Fruit fly (Drosophila melanogaster) whole organism, embryonic: ENCODE data around the gene CG33784.
A peak's percentile ranks its signal among the peaks of the same experiment; 100 is the strongest.

Experiments
- Atf6 ChIP-seq: fragments of 200-800 bp; sonication (Bioruptor generic); IDR thresholded peaks from 2 replicates; pipeline ENCODE4 v1.3.6; 2022; ENCODE audit warnings: missing biosample characterization, missing genetic modification characterization
- Bdp1 ChIP-seq: fragments of 200-800 bp; sonication (Bioruptor generic); optimal IDR thresholded peaks from 3 replicates; lab custom pipeline; 2016; ENCODE audit warnings: missing biosample characterization, missing genetic modification characterization
- CG11504 ChIP-seq: fragments of 200-800 bp; sonication (Bioruptor generic); optimal IDR thresholded peaks from 3 replicates; lab custom pipeline; 2019; ENCODE audit warnings: missing biosample characterization, mild to moderate bottlenecking, missing genetic modification characterization, moderate library complexity
- CG12155 ChIP-seq: fragments of 200-800 bp; sonication (Bioruptor generic); optimal IDR thresholded peaks from 3 replicates; lab custom pipeline; 2016; ENCODE audit warnings: missing biosample characterization, missing genetic modification characterization
- CG12299 ChIP-seq: fragments of 200-800 bp; sonication (Bioruptor generic); optimal IDR thresholded peaks from 2 replicates; lab custom pipeline; 2018; ENCODE audit warnings: missing biosample characterization, mild to moderate bottlenecking, missing genetic modification characterization
- CG12659 ChIP-seq: fragments of 200-800 bp; sonication (Bioruptor generic); optimal IDR thresholded peaks from 3 replicates; lab custom pipeline; 2017; ENCODE audit warnings: mild to moderate bottlenecking, missing biosample characterization, missing genetic modification reagents, missing genetic modification characterization
- CG13287 ChIP-seq: fragments of 200-800 bp; sonication (Bioruptor generic); IDR thresholded peaks from 2 replicates; pipeline ENCODE4 v1.3.6; 2022; ENCODE audit warnings: missing biosample characterization, missing genetic modification characterization; ENCODE audit not compliant: partially characterized antibody
- CG14965 ChIP-seq: fragments of 200-800 bp; sonication (Bioruptor generic); optimal IDR thresholded peaks from 2 replicates; lab custom pipeline; 2016; ENCODE audit warnings: missing biosample characterization, missing genetic modification characterization, borderline replicate concordance
- CG17568 ChIP-seq: fragments of 200-800 bp; sonication (Bioruptor generic); optimal IDR thresholded peaks from 2 replicates; lab custom pipeline; 2018; ENCODE audit warnings: missing biosample characterization, mild to moderate bottlenecking, missing genetic modification characterization, moderate library complexity
- CG1792 ChIP-seq: fragments of 200-800 bp; sonication (Bioruptor generic); optimal IDR thresholded peaks from 2 replicates; lab custom pipeline; 2016; ENCODE audit warnings: missing biosample characterization, missing genetic modification characterization
- CG18011 ChIP-seq: fragments of 200-800 bp; sonication (Bioruptor generic); optimal IDR thresholded peaks from 2 replicates; lab custom pipeline; 2017; ENCODE audit warnings: missing biosample characterization, missing genetic modification characterization, mild to moderate bottlenecking, moderate library complexity, missing genotype
- CG1832 ChIP-seq: fragments of 200-800 bp; sonication (Bioruptor generic); optimal IDR thresholded peaks from 2 replicates; lab custom pipeline; 2017; ENCODE audit warnings: missing biosample characterization, mild to moderate bottlenecking, missing genetic modification characterization, inconsistent platforms
- CG30431 ChIP-seq: fragments of 200-800 bp; sonication (Bioruptor generic); optimal IDR thresholded peaks from 2 replicates; lab custom pipeline; 2017; ENCODE audit warnings: missing biosample characterization, missing genetic modification characterization
- CG3163 ChIP-seq: fragments of 200-800 bp; sonication (Bioruptor generic); optimal IDR thresholded peaks from 3 replicates; lab custom pipeline; 2016; ENCODE audit warnings: missing biosample characterization, missing genetic modification characterization
- CG3995 ChIP-seq: fragments of 200-800 bp; sonication (Bioruptor generic); optimal IDR thresholded peaks from 3 replicates; lab custom pipeline; 2016; ENCODE audit warnings: missing biosample characterization, missing genetic modification characterization
- CG42726 ChIP-seq: fragments of 200-800 bp; sonication (Bioruptor generic); IDR thresholded peaks from 2 replicates; pipeline ENCODE4 v1.3.6; 2022; ENCODE audit warnings: missing biosample characterization, missing genetic modification characterization; ENCODE audit not compliant: partially characterized antibody
- CG4328 ChIP-seq: fragments of 200-800 bp; sonication (Bioruptor generic); optimal IDR thresholded peaks from 3 replicates; lab custom pipeline; 2017; ENCODE audit warnings: missing biosample characterization, missing genetic modification reagents, missing genetic modification characterization
- CG5180 ChIP-seq: fragments of 200-800 bp; sonication (Bioruptor generic); optimal IDR thresholded peaks from 3 replicates; lab custom pipeline; 2017; ENCODE audit warnings: missing biosample characterization, missing genetic modification characterization, mild to moderate bottlenecking, moderate library complexity, missing genetic modification reagents
- CG6765 ChIP-seq: fragments of 200-800 bp; sonication (Bioruptor generic); optimal IDR thresholded peaks from 3 replicates; lab custom pipeline; 2017; ENCODE audit warnings: missing biosample characterization, mild to moderate bottlenecking, missing genetic modification characterization
- CG7745 ChIP-seq: fragments of 200-800 bp; sonication (Bioruptor generic); optimal IDR thresholded peaks from 2 replicates; lab custom pipeline; 2018; ENCODE audit warnings: missing biosample characterization, mild to moderate bottlenecking, missing genetic modification characterization, moderate library complexity
- CG7963 ChIP-seq: fragments of 200-800 bp; sonication (Bioruptor generic); IDR thresholded peaks from 3 replicates; pipeline ENCODE4 v1.3.6; 2022; ENCODE audit warnings: missing biosample characterization, missing genetic modification characterization; ENCODE audit not compliant: partially characterized antibody
- CTCF ChIP-seq: fragments of 200-800 bp; sonication (Bioruptor generic); optimal IDR thresholded peaks from 2 replicates; lab custom pipeline; 2017; ENCODE audit warnings: missing biosample characterization, mild to moderate bottlenecking, missing genetic modification characterization, moderate library complexity
- CoRest ChIP-seq: fragments of 200-800 bp; sonication (Bioruptor generic); optimal IDR thresholded peaks from 3 replicates; lab custom pipeline; 2018; ENCODE audit warnings: missing biosample characterization, mild to moderate bottlenecking, missing genetic modification characterization, moderate library complexity
- ERR ChIP-seq: fragments of 200-800 bp; sonication (Bioruptor generic); optimal IDR thresholded peaks from 2 replicates; lab custom pipeline; 2016; ENCODE audit warnings: missing biosample characterization, missing genetic modification characterization
- Ets65A ChIP-seq: fragments of 200-800 bp; sonication (Bioruptor generic); peaks from one replicate; lab custom pipeline; 2016; ENCODE audit warnings: missing biosample characterization, missing genetic modification characterization
- MBD-R2 ChIP-seq: fragments of 200-800 bp; sonication (Bioruptor generic); IDR thresholded peaks from 2 replicates; pipeline ENCODE4 v1.3.6; 2022; ENCODE audit warnings: missing biosample characterization, missing genetic modification characterization
- MESR4 ChIP-seq: fragments of 200-800 bp; sonication (Bioruptor generic); optimal IDR thresholded peaks from 2 replicates; lab custom pipeline; 2018; ENCODE audit warnings: missing biosample characterization, mild to moderate bottlenecking, missing genetic modification characterization, moderate library complexity
- NK7.1 ChIP-seq: fragments of 200-800 bp; sonication (Bioruptor generic); optimal IDR thresholded peaks from 3 replicates; lab custom pipeline; 2016; ENCODE audit warnings: missing biosample characterization, missing genetic modification characterization
- Nf-YC ChIP-seq: fragments of 200-800 bp; optimal IDR thresholded peaks from 3 replicates; lab custom pipeline; 2019; ENCODE audit warnings: missing biosample characterization, mild to moderate bottlenecking, missing genetic modification characterization, moderate library complexity
- Side ChIP-seq: fragments of 200-800 bp; sonication (Bioruptor generic); optimal IDR thresholded peaks from 2 replicates; lab custom pipeline; 2016; ENCODE audit warnings: missing biosample characterization, missing genetic modification characterization
- Sox102F ChIP-seq: fragments of 200-800 bp; sonication (Bioruptor generic); optimal IDR thresholded peaks from 2 replicates; lab custom pipeline; 2018; ENCODE audit warnings: missing biosample characterization, mild to moderate bottlenecking, missing genetic modification characterization, moderate library complexity
- bsh ChIP-seq, 2 experiments: fragments of 200-800 bp; sonication (Bioruptor generic); optimal IDR thresholded peaks; 2 replicates each; lab custom pipeline; 2017 to 2018; ENCODE audit warnings: mild to moderate bottlenecking in 2 of 2, missing biosample characterization in 2 of 2, missing genetic modification characterization in 2 of 2, moderate library complexity in 1 of 2
- corto ChIP-seq: fragments of 200-800 bp; sonication (Bioruptor generic); optimal IDR thresholded peaks from 2 replicates; lab custom pipeline; 2016; ENCODE audit warnings: missing biosample characterization, mild to moderate bottlenecking, missing genetic modification characterization, moderate library complexity
- eve ChIP-seq, 2 experiments: fragments of >200 bp; optimal IDR thresholded peaks; 2 replicates each; lab custom pipeline; 2017; ENCODE audit warnings: missing biosample characterization in 2 of 2, missing genetic modification characterization in 2 of 2
- fd3F ChIP-seq: fragments of 200-800 bp; sonication (Bioruptor generic); optimal IDR thresholded peaks from 2 replicates; lab custom pipeline; 2018; ENCODE audit warnings: missing biosample characterization, mild to moderate bottlenecking, missing genetic modification characterization, moderate library complexity
- fru ChIP-seq: fragments of >200 bp; optimal IDR thresholded peaks from 2 replicates; lab custom pipeline; 2017
- gcm ChIP-seq: fragments of 200-800 bp; sonication (Bioruptor generic); optimal IDR thresholded peaks from 2 replicates; lab custom pipeline; 2019; ENCODE audit warnings: missing biosample characterization, mild to moderate bottlenecking, missing genetic modification characterization, moderate library complexity
- grn ChIP-seq: fragments of 200-800 bp; sonication (Bioruptor generic); optimal IDR thresholded peaks from 3 replicates; lab custom pipeline; 2017; ENCODE audit warnings: missing biosample characterization, missing genetic modification characterization
- hb ChIP-seq: fragments of 200-800 bp; sonication (Bioruptor generic); IDR thresholded peaks from 3 replicates; pipeline ENCODE4 v1.3.6; 2022; ENCODE audit warnings: missing biosample characterization, missing genetic modification characterization; ENCODE audit not compliant: partially characterized antibody
- hkb ChIP-seq, 2 experiments: fragments of 200-800 bp in 1 of 2; fragments of >200 bp in 1 of 2; sonication (Bioruptor generic) in 1 of 2; IDR thresholded peaks in 1 of 2; optimal IDR thresholded peaks in 1 of 2; 2 replicates each; pipeline versions ENCODE4 v1.3.6 to Lab custom; 2017 to 2022; ENCODE audit warnings: missing biosample characterization in 1 of 2, missing genetic modification characterization in 1 of 2
- kni ChIP-seq: fragments of 200-800 bp; sonication (Bioruptor generic); optimal IDR thresholded peaks from 3 replicates; lab custom pipeline; 2017; ENCODE audit warnings: mild to moderate bottlenecking, missing biosample characterization, missing genetic modification reagents, missing genetic modification characterization
- lbe ChIP-seq: fragments of 200-800 bp; sonication (Bioruptor generic); optimal IDR thresholded peaks from 2 replicates; lab custom pipeline; 2016; ENCODE audit warnings: missing biosample characterization, mild to moderate bottlenecking, missing genetic modification characterization
- prd ChIP-seq, 3 experiments: fragments of >200 bp in 2 of 3; fragments of 200-800 bp in 1 of 3; sonication (Bioruptor generic) in 1 of 3; optimal IDR thresholded peaks in 2 of 3; IDR thresholded peaks in 1 of 3; 2 replicates in 2 of 3; 3 replicates in 1 of 3; pipeline versions ENCODE4 v1.3.6 to Lab custom; 2017 to 2022; ENCODE audit warnings: missing biosample characterization in 1 of 3, missing genetic modification characterization in 1 of 3
- sug ChIP-seq: fragments of 200-800 bp; optimal IDR thresholded peaks from 2 replicates; lab custom pipeline; 2019; ENCODE audit warnings: missing biosample characterization, mild to moderate bottlenecking, missing genetic modification characterization, moderate library complexity
- tin ChIP-seq: fragments of 200-800 bp; sonication (Bioruptor generic); optimal IDR thresholded peaks from 3 replicates; lab custom pipeline; 2016; ENCODE audit warnings: missing biosample characterization, missing genetic modification characterization
- vnd ChIP-seq: fragments of 200-800 bp; sonication (Bioruptor generic); IDR thresholded peaks from 3 replicates; pipeline ENCODE4 v1.3.6; 2022; ENCODE audit warnings: missing biosample characterization, missing genetic modification characterization; ENCODE audit not compliant: partially characterized antibody
- vvl ChIP-seq: fragments of 200-800 bp; sonication (Bioruptor generic); IDR thresholded peaks from 2 replicates; pipeline ENCODE4 v1.3.6; 2022; ENCODE audit warnings: missing biosample characterization, missing genetic modification characterization
- z ChIP-seq: fragments of 200-800 bp; sonication (Bioruptor generic); IDR thresholded peaks from 3 replicates; pipeline ENCODE4 v1.3.6; 2022; ENCODE audit warnings: missing biosample characterization, missing genetic modification characterization
- zf30C ChIP-seq: fragments of 200-800 bp; sonication (Bioruptor generic); optimal IDR thresholded peaks from 3 replicates; lab custom pipeline; 2018; ENCODE audit warnings: missing biosample characterization, mild to moderate bottlenecking, missing genetic modification characterization

Gene CG33784

DNA sequence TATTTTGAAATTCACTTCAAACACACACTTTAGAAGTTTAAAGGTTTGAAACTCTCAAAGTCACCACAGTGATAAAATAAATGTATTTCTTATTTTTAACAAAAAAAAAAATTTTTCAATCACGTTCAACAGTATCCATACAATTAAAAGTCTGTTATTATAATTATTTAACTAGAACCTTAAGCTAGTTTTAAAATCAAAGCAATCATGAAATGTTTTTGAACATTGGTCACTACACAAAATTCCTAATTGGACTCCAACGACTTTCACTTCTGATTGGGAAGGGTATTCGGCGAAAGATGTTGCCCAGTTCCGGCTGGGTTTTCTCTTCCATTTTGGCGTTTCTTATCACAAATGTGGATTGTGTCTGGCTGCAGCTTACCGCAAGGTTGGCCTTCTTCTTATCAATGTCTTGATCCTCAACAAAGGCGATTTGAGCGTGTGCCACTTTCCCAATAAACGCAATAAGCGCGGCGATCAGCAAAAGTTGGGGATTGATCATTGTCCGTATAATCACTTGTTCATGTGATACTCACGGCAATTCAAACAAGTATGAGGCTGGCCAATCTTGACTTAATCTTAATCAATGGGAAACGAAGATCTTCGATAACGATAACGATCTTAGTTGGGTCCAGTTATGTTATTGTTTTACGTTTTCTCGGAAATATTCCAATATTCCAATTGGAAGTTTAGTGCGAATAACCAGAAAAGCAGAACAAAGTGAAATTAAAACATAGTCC is 19.5 kb upstream of the CG33784 start (continued):
- TF ChIP-seq CG3163 (GFP tag; lab: Kevin White, UChicago) = no peak
- TF ChIP-seq gcm = peak; percentile 24
- no peak for TF ChIP-seq CG6765 (GFP tag; lab: Kevin White, UChicago)
- TF ChIP-seq fd3F (GFP tag; lab: Kevin White, UChicago) = no peak
- TF ChIP-seq CG12155 = peak; percentile 19
- no peak for TF ChIP-seq Bdp1 (GFP tag; lab: Kevin White, UChicago)
- peak in 1 of 2 experiments; percentile 28 for TF ChIP-seq bsh (GFP tag; optimal IDR thresholded peaks at IDR 0.05; lab: Kevin White, UChicago)
- no peak for TF ChIP-seq CTCF (GFP tag; lab: Kevin White, UChicago)
- no peak for TF ChIP-seq CG17568 (GFP tag; lab: Kevin White, UChicago)
- 0 out of 2 replicates have a peak, but pooled peaks have one; percentile 7 for TF ChIP-seq MBD-R2 (GFP tag; lab: Robert Waterston, UW)
- TF ChIP-seq CG5180 (GFP tag; lab: Kevin White, UChicago) = peak; percentile 22
- no peak for TF ChIP-seq CG7963 (GFP tag; lab: Robert Waterston, UW)
- no peak for TF ChIP-seq Ets65A (GFP tag; lab: Kevin White, UChicago)
- TF ChIP-seq fru = no peak
- TF ChIP-seq CG7745 (tag; lab: Kevin White, UChicago) = no peak
- no peak for TF ChIP-seq CG12299 (tag; lab: Kevin White, UChicago)
- TF ChIP-seq hkb (optimal IDR thresholded peaks at IDR 0.05; lab: Kevin White, UChicago) = no peak
- TF ChIP-seq hkb (GFP tag; IDR thresholded peaks at IDR 0.05; lab: Robert Waterston, UW) = no peak
- TF ChIP-seq vnd = no peak
- no peak for TF ChIP-seq corto (GFP tag; lab: Kevin White, UChicago)
- TF ChIP-seq eve (GFP tag; optimal IDR thresholded peaks at IDR 0.05; lab: Kevin White, UChicago) = no peak
- TF ChIP-seq Side (GFP tag; lab: Kevin White, UChicago) = no peak
- peak; percentile 53 for TF ChIP-seq grn (GFP tag; lab: Kevin White, UChicago)
- TF ChIP-seq Nf-YC (tag; lab: Kevin White, UChicago) = no peak
- TF ChIP-seq Sox102F (GFP tag; lab: Kevin White, UChicago) = no peak
- TF ChIP-seq CG11504 (tag; lab: Kevin White, UChicago) = peak; percentile 74
- no peak for TF ChIP-seq CG1832
- no peak for TF ChIP-seq CG42726 (GFP tag; lab: Robert Waterston, UW)
- no peak for TF ChIP-seq tin (GFP tag; lab: Kevin White, UChicago)
- TF ChIP-seq prd (optimal IDR thresholded peaks at IDR 0.05; lab: Kevin White, UChicago) = no peak
- TF ChIP-seq prd (GFP tag; IDR thresholded peaks at IDR 0.05; lab: Robert Waterston, UW) = no peak
- no peak for TF ChIP-seq NK7.1
- TF ChIP-seq CG4328 (GFP tag; lab: Kevin White, UChicago) = no peak
- no peak for TF ChIP-seq ERR
- TF ChIP-seq lbe (GFP tag; lab: Kevin White, UChicago) = peak; percentile 39
- TF ChIP-seq zf30C (GFP tag; lab: Kevin White, UChicago) = no peak
- peak; percentile 48 for TF ChIP-seq CG12659 (GFP tag; lab: Kevin White, UChicago)
- no peak for TF ChIP-seq kni (GFP tag; lab: Kevin White, UChicago)
- no peak for TF ChIP-seq Atf6
- TF ChIP-seq CG13287 = no peak
- TF ChIP-seq CG14965 (GFP tag; lab: Kevin White, UChicago) = no peak
- no peak for TF ChIP-seq hb
- TF ChIP-seq CG30431 = no peak
- no peak for TF ChIP-seq CG18011
- no peak for TF ChIP-seq sug (tag; lab: Kevin White, UChicago)
- peak; percentile 68 for TF ChIP-seq CoRest (tag; lab: Kevin White, UChicago)
- TF ChIP-seq MESR4 (GFP tag; lab: Kevin White, UChicago) = no peak
- no peak for TF ChIP-seq CG1792 (GFP tag; lab: Kevin White, UChicago)
- no peak for TF ChIP-seq z
- TF ChIP-seq vvl (GFP tag; lab: Robert Waterston, UW) = no peak
- TF ChIP-seq CG3995 (GFP tag; lab: Kevin White, UChicago) = no peak
